Worm (Caenorhabditis elegans) whole organism, L3 larva: Measurements from ENCODE around the gene vps-50.

Experiments
- R02D3.7 ChIP-seq: fragments of 150-350 bp; optimal IDR thresholded peaks from 2 replicates; lab custom pipeline; 2014; ENCODE audit warnings: missing biosample characterization, missing genetic modification characterization
- ZK546.5 ChIP-seq: sonication (generic microtip); optimal IDR thresholded peaks from 2 replicates; lab custom pipeline; 2017; ENCODE audit warnings: missing biosample characterization, missing genetic modification characterization
- aly-2 ChIP-seq: fragments of 150-350 bp; optimal IDR thresholded peaks from 2 replicates; lab custom pipeline; 2014; ENCODE audit warnings: missing biosample characterization, missing genetic modification characterization
- ceh-16 ChIP-seq: sonication (generic microtip); optimal IDR thresholded peaks from 2 replicates; lab custom pipeline; 2017; ENCODE audit warnings: missing biosample characterization, missing genetic modification characterization
- ceh-82 ChIP-seq: fragments of 150-350 bp; optimal IDR thresholded peaks from 2 replicates; lab custom pipeline; 2014; ENCODE audit warnings: missing biosample characterization, missing genetic modification characterization
- daf-12 ChIP-seq: fragments of 150-350 bp; optimal IDR thresholded peaks from 2 replicates; lab custom pipeline; 2014; ENCODE audit warnings: missing biosample characterization, missing genetic modification reagents, missing genetic modification characterization
- egl-27 ChIP-seq: sonication (generic microtip); optimal IDR thresholded peaks from 4 replicates; lab custom pipeline; 2017; ENCODE audit warnings: missing biosample characterization, missing genetic modification reagents, missing genetic modification characterization
- elt-1 ChIP-seq: fragments of 150-350 bp; optimal IDR thresholded peaks from 2 replicates; lab custom pipeline; 2014; ENCODE audit warnings: missing biosample characterization, missing genetic modification characterization
- elt-3 ChIP-seq, 3 experiments: fragments of 150-350 bp in 1 of 3; sonication (generic microtip) in 2 of 3; optimal IDR thresholded peaks; 2 replicates in 2 of 3; 4 replicates in 1 of 3; lab custom pipeline; 2014 to 2017; ENCODE audit warnings: missing biosample characterization in 3 of 3, missing genetic modification characterization in 3 of 3
- eor-1 ChIP-seq, 2 experiments: fragments of 150-350 bp; optimal IDR thresholded peaks; 2 replicates each; lab custom pipeline; 2014 to 2018; ENCODE audit warnings: missing biosample characterization in 2 of 2, missing genetic modification characterization in 2 of 2
- fkh-10 ChIP-seq: sonication (generic microtip); optimal IDR thresholded peaks from 2 replicates; lab custom pipeline; 2017; ENCODE audit warnings: missing biosample characterization, missing genetic modification reagents, missing genetic modification characterization
- fos-1 ChIP-seq: fragments of 150-350 bp; optimal IDR thresholded peaks from 2 replicates; lab custom pipeline; 2014; ENCODE audit warnings: missing biosample characterization, missing genetic modification characterization
- hmg-11 ChIP-seq: sonication (generic microtip); optimal IDR thresholded peaks from 2 replicates; lab custom pipeline; 2016; ENCODE audit warnings: missing genetic modification characterization, missing compliant biosample characterization
- jun-1 ChIP-seq: fragments of 150-350 bp; optimal IDR thresholded peaks from 2 replicates; lab custom pipeline; 2014; ENCODE audit warnings: missing biosample characterization, missing genetic modification reagents, missing genetic modification characterization
- lin-15B ChIP-seq: fragments of 150-350 bp; optimal IDR thresholded peaks from 2 replicates; lab custom pipeline; 2014; ENCODE audit warnings: missing biosample characterization, missing genetic modification characterization
- lin-39 ChIP-seq: fragments of 150-350 bp; optimal IDR thresholded peaks from 2 replicates; lab custom pipeline; 2018; ENCODE audit warnings: missing biosample characterization, missing genetic modification reagents, missing genetic modification characterization
- lsy-12 ChIP-seq: sonication (generic microtip); optimal IDR thresholded peaks from 2 replicates; lab custom pipeline; 2016; ENCODE audit warnings: mild to moderate bottlenecking, missing genetic modification characterization, missing compliant biosample characterization
- mml-1 ChIP-seq: fragments of 150-350 bp; sonication (generic microtip); optimal IDR thresholded peaks from 3 replicates; lab custom pipeline; 2014; ENCODE audit warnings: missing biosample characterization, missing genetic modification characterization
- nfya-1 ChIP-seq: sonication (generic microtip); optimal IDR thresholded peaks from 2 replicates; lab custom pipeline; 2017; ENCODE audit warnings: missing genetic modification characterization, mild to moderate bottlenecking, missing compliant biosample characterization, antibody characterized with exemption, moderate library complexity; ENCODE audit not compliant: insufficient read depth
- nhr-11 ChIP-seq: fragments of 150-350 bp; optimal IDR thresholded peaks from 2 replicates; lab custom pipeline; 2014; ENCODE audit warnings: missing biosample characterization, missing genetic modification characterization
- nhr-12 ChIP-seq: fragments of 150-350 bp; optimal IDR thresholded peaks from 2 replicates; lab custom pipeline; 2014; ENCODE audit warnings: missing biosample characterization, missing genetic modification characterization
- nhr-23 ChIP-seq: fragments of 150-350 bp; optimal IDR thresholded peaks from 2 replicates; lab custom pipeline; 2014; ENCODE audit warnings: missing biosample characterization, missing genetic modification reagents, missing genetic modification characterization
- nhr-237 ChIP-seq: fragments of 150-350 bp; optimal IDR thresholded peaks from 2 replicates; lab custom pipeline; 2014; ENCODE audit warnings: missing biosample characterization, missing genetic modification characterization
- nhr-43 ChIP-seq: sonication (generic microtip); optimal IDR thresholded peaks from 2 replicates; lab custom pipeline; 2016; ENCODE audit warnings: mild to moderate bottlenecking, missing genetic modification characterization, missing compliant biosample characterization; ENCODE audit not compliant: poor library complexity, severe bottlenecking
- nhr-76 ChIP-seq: fragments of 150-350 bp; sonication (generic microtip); optimal IDR thresholded peaks from 5 replicates; lab custom pipeline; 2014; ENCODE audit warnings: missing biosample characterization, missing genetic modification characterization
- nhr-77 ChIP-seq: fragments of 150-350 bp; optimal IDR thresholded peaks from 2 replicates; lab custom pipeline; 2014; ENCODE audit warnings: missing biosample characterization, missing genetic modification characterization
- pqm-1 ChIP-seq: fragments of 150-350 bp; optimal IDR thresholded peaks from 2 replicates; lab custom pipeline; 2017; ENCODE audit warnings: missing biosample characterization, missing genetic modification characterization, inconsistent platforms
- sea-2 ChIP-seq: fragments of 150-350 bp; sonication (generic microtip); optimal IDR thresholded peaks from 4 replicates; lab custom pipeline; 2014; ENCODE audit warnings: missing biosample characterization, missing genetic modification reagents, missing genetic modification characterization
- snpc-4 ChIP-seq: fragments of 150-350 bp; optimal IDR thresholded peaks from 2 replicates; lab custom pipeline; 2014; ENCODE audit warnings: missing biosample characterization, missing genetic modification characterization
- unc-62 ChIP-seq: fragments of 150-350 bp; sonication (generic microtip); optimal IDR thresholded peaks from 4 replicates; lab custom pipeline; 2014; ENCODE audit warnings: missing biosample characterization, missing genetic modification reagents, missing genetic modification characterization
- zag-1 ChIP-seq: fragments of 150-350 bp; optimal IDR thresholded peaks from 2 replicates; lab custom pipeline; 2014; ENCODE audit warnings: missing biosample characterization, missing genetic modification characterization

Gene vps-50

ce11 chrIII:10902341-10902740 lies 33.3 kb downstream of the vps-50 start, which contains the start of gene unc-119:
TSS of gene unc-119 (plus strand) at chrIII:10902641.
- TF ChIP-seq aly-2 (tag; lab: Kevin White, UChicago) (no peak), ceh-16 (no peak), nhr-43 (no peak), mml-1 (no peak), lin-15B (tag; lab: Kevin White, UChicago) (no peak), sea-2 (no peak), zag-1 (tag; lab: Kevin White, UChicago) (no peak), nhr-237 (tag; lab: Kevin White, UChicago) (no peak), elt-3 (tag; optimal IDR thresholded peaks at IDR 0.05; lab: Kevin White, UChicago) (no peak), nhr-12 (tag; lab: Kevin White, UChicago) (no peak), nhr-77 (no peak), nhr-23 (tag; lab: Kevin White, UChicago) (no peak), snpc-4 (tag; lab: Kevin White, UChicago) (no peak), fos-1 (tag; lab: Kevin White, UChicago) (no peak), hmg-11 (tag; lab: Kevin White, UChicago) (no peak), lsy-12 (tag; lab: Kevin White, UChicago) (no peak), R02D3.7 (no peak), lin-39 (tag; lab: Kevin White, UChicago) (no peak), egl-27 (no peak), eor-1 (tag; optimal IDR thresholded peaks at IDR 0.05; lab: Kevin White, UChicago) (no peak)

ce11 chrIII:10903009-10903609 lies 34.1 kb downstream of the vps-50 start:
- TF ChIP-seq pqm-1 (tag; lab: Kevin White, UChicago) (no peak), fkh-10 (GFP tag; lab: Kevin White, UChicago) (peak; percentile 71), snpc-4 (tag; lab: Kevin White, UChicago) (peak; percentile 39), nfya-1 (tag; lab: Kevin White, UChicago) (peak; percentile 38), elt-1 (tag; lab: Kevin White, UChicago) (no peak), lin-15B (tag; lab: Kevin White, UChicago) (peak; percentile 21), nhr-11 (tag; lab: Kevin White, UChicago) (peak; percentile 16), ZK546.5 (tag; lab: Kevin White, UChicago) (no peak), lin-39 (tag; lab: Kevin White, UChicago) (peak; percentile 18)

- TF ChIP-seq elt-1 (tag; lab: Kevin White, UChicago) (peak; percentile 68), R02D3.7 (no peak)
- TF ChIP-seq, all 47 proteins: peak for 1
Measured at ce11 chrIII:10904320-10904961, 35.4 kb downstream of the vps-50 start.

ce11 chrIII:10905112-10905511 lies 36.1 kb downstream of the vps-50 start:
- TF ChIP-seq elt-1 (tag; lab: Kevin White, UChicago) (no peak), lin-39 (tag; lab: Kevin White, UChicago) (peak; percentile 52), sea-2 (no peak), ceh-82 (tag; lab: Kevin White, UChicago) (peak; percentile 80), lin-15B (tag; lab: Kevin White, UChicago) (peak; percentile 16), daf-12 (tag; lab: Kevin White, UChicago) (no peak), jun-1 (peak; percentile 2), unc-62 (GFP tag; lab: Kevin White, UChicago) (peak; percentile 29), nfya-1 (tag; lab: Kevin White, UChicago) (peak; percentile 62), hmg-11 (tag; lab: Kevin White, UChicago) (peak; percentile 68)

ce11 chrIII:10906325-10906724 lies 37.3 kb downstream of the vps-50 start:
- TF ChIP-seq hmg-11 (tag; lab: Kevin White, UChicago) (peak; percentile 25), nhr-76 (no peak), R02D3.7 (no peak)
